Fruit fly (Drosophila melanogaster): ENCODE measurements around the gene CG12316.

Gene CG12316

DNA sequence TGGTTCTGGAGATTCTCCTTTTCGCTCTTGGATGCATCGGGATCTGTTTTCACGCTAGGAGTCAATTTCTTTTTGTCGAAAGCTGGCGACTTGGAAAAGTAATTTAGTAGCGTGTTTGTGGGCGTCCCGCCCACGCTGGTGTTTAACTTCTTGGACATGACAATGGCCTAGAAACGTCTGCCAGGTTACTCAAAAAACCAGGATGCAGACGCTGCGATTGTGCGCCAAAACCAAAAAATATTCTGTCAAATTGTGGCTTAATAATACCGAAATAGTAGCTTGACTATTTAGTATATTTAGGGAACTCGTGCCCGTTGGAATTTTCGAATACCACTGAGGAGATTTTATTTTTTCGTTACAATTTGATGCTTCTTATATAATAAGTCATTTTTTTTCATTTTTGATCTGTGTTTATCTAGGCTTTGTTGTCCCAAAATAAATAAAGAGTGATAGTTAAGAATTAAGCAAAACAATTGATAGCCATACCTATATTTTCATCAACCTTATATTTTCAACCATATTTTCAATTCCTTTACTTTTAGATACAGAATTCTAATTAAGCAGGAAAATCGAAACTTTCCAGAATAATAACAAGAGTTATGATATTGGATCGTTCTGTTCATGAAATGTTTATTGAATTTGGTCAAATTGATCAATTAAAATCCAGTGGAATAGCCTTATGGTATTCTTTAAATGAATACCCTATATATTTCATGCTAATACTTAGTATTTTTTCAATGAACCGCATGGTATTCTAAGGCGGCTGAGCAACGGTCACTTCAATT, 21.8 kb upstream of the CG12316 start, which contains the start of the genes Msh6 and Prp31 (continued):
- TF ChIP-seq ewg (GFP tag; optimal IDR thresholded peaks at IDR 0.05) (peak; percentile 51), Dfd (GFP tag; optimal IDR thresholded peaks at IDR 0.05) (no peak), gcm (GFP tag; optimal IDR thresholded peaks at IDR 0.05) (no peak), CG9876 (GFP tag; optimal IDR thresholded peaks at IDR 0.05) (peak; percentile 40), ATbp (GFP tag; optimal IDR thresholded peaks at IDR 0.05) (no peak), lov (optimal IDR thresholded peaks at IDR 0.05) (no peak), lov (GFP tag; IDR thresholded peaks at IDR 0.05) (no peak), CG11723 (GFP tag; optimal IDR thresholded peaks at IDR 0.05) (no peak), slbo (GFP tag; IDR thresholded peaks at IDR 0.05) (peak; percentile 79), pb (GFP tag; optimal IDR thresholded peaks at IDR 0.05) (no peak), CG11504 (tag; optimal IDR thresholded peaks at IDR 0.05) (no peak), CG12155 (GFP tag; optimal IDR thresholded peaks at IDR 0.05) (peak; percentile 69), Rx (GFP tag; IDR thresholded peaks at IDR 0.05) (no peak; the same call in 1 of the 2 replicates), CG4282 (GFP tag; optimal IDR thresholded peaks at IDR 0.05) (no peak), maf-S (GFP tag; optimal IDR thresholded peaks at IDR 0.05) (no peak), insv (GFP tag; optimal IDR thresholded peaks at IDR 0.05) (peak in 1 of 2 experiments; percentile 23), bsh (GFP tag; optimal IDR thresholded peaks at IDR 0.05) (peak in 1 of 2 experiments; percentile 61), ranshi (GFP tag; IDR thresholded peaks at IDR 0.05) (peak; percentile 67; the same call in 1 of the 2 replicates), CG13775 (GFP tag; optimal IDR thresholded peaks at IDR 0.05) (peak; percentile 82), TFAM (GFP tag; optimal IDR thresholded peaks at IDR 0.05) (no peak), CG12391 (tag; optimal IDR thresholded peaks at IDR 0.05) (peak; percentile 87), gem (tag; optimal IDR thresholded peaks at IDR 0.05) (no peak), CG11560 (tag; IDR thresholded peaks at IDR 0.05) (no peak), CG30431 (GFP tag; optimal IDR thresholded peaks at IDR 0.05) (peak; percentile 27), CG4424 (GFP tag; optimal IDR thresholded peaks at IDR 0.05) (peak; percentile 74), shn (GFP tag; optimal IDR thresholded peaks at IDR 0.05) (peak; percentile 53), CG10543 (GFP tag; optimal IDR thresholded peaks at IDR 0.05) (peak; percentile 19), CG10959 (GFP tag; IDR thresholded peaks at IDR 0.05) (no peak), luna (GFP tag; optimal IDR thresholded peaks at IDR 0.05) (peak; percentile 46), CG18619 (GFP tag; optimal IDR thresholded peaks at IDR 0.05) (peak; percentile 70), Ravus (GFP tag; IDR thresholded peaks at IDR 0.05) (no peak), CG6689 (GFP tag; IDR thresholded peaks at IDR 0.05) (peak; percentile 63), CG1647 (GFP tag; optimal IDR thresholded peaks at IDR 0.05) (no peak), nmo (GFP tag; optimal IDR thresholded peaks at IDR 0.05) (peak; percentile 92), sna (GFP tag; IDR thresholded peaks at IDR 0.05; ENCODE audit: partially characterized antibody) (no peak), Oaz (GFP tag; IDR thresholded peaks at IDR 0.05) (no peak), CG10267 (tag; optimal IDR thresholded peaks at IDR 0.05) (peak; percentile 71), Bdp1 (GFP tag; optimal IDR thresholded peaks at IDR 0.05) (no peak), CG2116 (GFP tag; optimal IDR thresholded peaks at IDR 0.05) (peak; percentile 43), Meics (GFP tag; optimal IDR thresholded peaks at IDR 0.05) (peak; percentile 91), pita (GFP tag; optimal IDR thresholded peaks at IDR 0.05) (no peak), C15 (GFP tag; IDR thresholded peaks at IDR 0.05) (0 out of 3 replicates have a peak, but pooled peaks have one; percentile 46), CG7357 (GFP tag; IDR thresholded peaks at IDR 0.05) (peak; percentile 64; the same call in 2 of the 3 replicates), CG9609 (GFP tag; optimal IDR thresholded peaks at IDR 0.05) (peak; percentile 72), Scr (GFP tag; IDR thresholded peaks at IDR 0.05; ENCODE audit: partially characterized antibody) (no peak), HmgZ (tag; optimal IDR thresholded peaks at IDR 0.05) (peak; percentile 3), az2 (GFP tag; optimal IDR thresholded peaks at IDR 0.05) (peak; percentile 78), sr (GFP tag; IDR thresholded peaks at IDR 0.05) (no peak), CG1602 (GFP tag; optimal IDR thresholded peaks at IDR 0.05) (peak; percentile 78), twi (tag; optimal IDR thresholded peaks at IDR 0.05) (peak; percentile 72)
